Worm (Caenorhabditis elegans): ENCODE results near the gene R05G6.3.

ce11 chrIV:7523744-7524143 lies 7.4 kb downstream of the R05G6.3 start:
- TF ChIP-seq nhr-2 (tag; optimal IDR thresholded peaks at IDR 0.05), result no peak
- no peak for TF ChIP-seq nhr-12 (tag; optimal IDR thresholded peaks at IDR 0.05)
- TF ChIP-seq unc-39 (tag; optimal IDR thresholded peaks at IDR 0.05), result no peak
- TF ChIP-seq nhr-76 (tag; optimal IDR thresholded peaks at IDR 0.05), result no peak
- no peak for TF ChIP-seq nhr-237 (tag; optimal IDR thresholded peaks at IDR 0.05)
- no peak for TF ChIP-seq snpc-4 (tag; optimal IDR thresholded peaks at IDR 0.05)
- no peak for TF ChIP-seq ces-1 (GFP tag; optimal IDR thresholded peaks at IDR 0.05)
- no peak for TF ChIP-seq ztf-11 (tag; optimal IDR thresholded peaks at IDR 0.05)
